Fruit fly (Drosophila melanogaster) whole organism, embryonic: ENCODE measurements around the gene Srg3.

Experiments used
- Bgb ChIP-seq: fragments of 200-800 bp; sonication (Bioruptor generic); IDR thresholded peaks from 2 replicates; pipeline ENCODE4 v1.3.6; 2022; ENCODE audit warnings: missing biosample characterization, missing genetic modification characterization; ENCODE audit not compliant: partially characterized antibody
- CG10274 ChIP-seq: fragments of 200-800 bp; sonication (Bioruptor generic); optimal IDR thresholded peaks from 3 replicates; lab custom pipeline; 2017; ENCODE audit warnings: missing biosample characterization, mild to moderate bottlenecking, missing genetic modification characterization
- CG11723 ChIP-seq: fragments of 200-800 bp; sonication (Bioruptor generic); optimal IDR thresholded peaks from 2 replicates; lab custom pipeline; 2017; ENCODE audit warnings: missing biosample characterization, mild to moderate bottlenecking, missing genetic modification characterization
- CG12391 ChIP-seq: fragments of 200-800 bp; sonication (Bioruptor generic); optimal IDR thresholded peaks from 3 replicates; lab custom pipeline; 2018; ENCODE audit warnings: missing biosample characterization, mild to moderate bottlenecking, missing genetic modification characterization, moderate library complexity
- CG13287 ChIP-seq: fragments of 200-800 bp; sonication (Bioruptor generic); IDR thresholded peaks from 2 replicates; pipeline ENCODE4 v1.3.6; 2022; ENCODE audit warnings: missing biosample characterization, missing genetic modification characterization; ENCODE audit not compliant: partially characterized antibody
- CG17912 ChIP-seq: fragments of 200-800 bp; sonication (Bioruptor generic); optimal IDR thresholded peaks from 2 replicates; lab custom pipeline; 2018; ENCODE audit warnings: missing biosample characterization, mild to moderate bottlenecking, missing genetic modification characterization
- CG18262 ChIP-seq: fragments of 200-800 bp; optimal IDR thresholded peaks from 3 replicates; lab custom pipeline; 2019; ENCODE audit warnings: missing biosample characterization, mild to moderate bottlenecking, missing genetic modification characterization, moderate library complexity
- CG1832 ChIP-seq: fragments of 200-800 bp; sonication (Bioruptor generic); optimal IDR thresholded peaks from 2 replicates; lab custom pipeline; 2017; ENCODE audit warnings: missing biosample characterization, mild to moderate bottlenecking, missing genetic modification characterization, inconsistent platforms
- CG18476 ChIP-seq: fragments of 200-800 bp; sonication (Bioruptor generic); optimal IDR thresholded peaks from 2 replicates; lab custom pipeline; 2016; ENCODE audit warnings: missing biosample characterization, mild to moderate bottlenecking, missing genetic modification characterization
- CG18764 ChIP-seq: fragments of 200-800 bp; sonication (Bioruptor generic); optimal IDR thresholded peaks from 3 replicates; lab custom pipeline; 2016; ENCODE audit warnings: missing biosample characterization, missing genetic modification characterization
- CG2116 ChIP-seq: fragments of 200-800 bp; sonication (Bioruptor generic); optimal IDR thresholded peaks from 3 replicates; lab custom pipeline; 2018; ENCODE audit warnings: missing biosample characterization, mild to moderate bottlenecking, missing genetic modification characterization
- CG2889 ChIP-seq: fragments of 200-800 bp; sonication (Bioruptor generic); IDR thresholded peaks from 3 replicates; pipeline ENCODE4 v1.3.6; 2022; ENCODE audit warnings: missing biosample characterization, missing genetic modification characterization
- CG4328 ChIP-seq: fragments of 200-800 bp; sonication (Bioruptor generic); optimal IDR thresholded peaks from 3 replicates; lab custom pipeline; 2017; ENCODE audit warnings: missing biosample characterization, missing genetic modification reagents, missing genetic modification characterization
- CG6254 ChIP-seq: fragments of 200-800 bp; sonication (Bioruptor generic); optimal IDR thresholded peaks from 3 replicates; lab custom pipeline; 2017; ENCODE audit warnings: mild to moderate bottlenecking, missing biosample characterization, missing genetic modification reagents, missing genetic modification characterization
- CG6683 ChIP-seq: fragments of 200-800 bp; sonication (Bioruptor generic); optimal IDR thresholded peaks from 2 replicates; lab custom pipeline; 2017; ENCODE audit warnings: missing biosample characterization, mild to moderate bottlenecking, missing genetic modification characterization, missing genetic modification reagents
- CG6854 ChIP-seq: fragments of 200-800 bp; sonication (Bioruptor generic); optimal IDR thresholded peaks from 3 replicates; lab custom pipeline; 2017; ENCODE audit warnings: missing biosample characterization, mild to moderate bottlenecking, missing genetic modification characterization
- CrebB ChIP-seq: fragments of 200-800 bp; sonication (Bioruptor generic); optimal IDR thresholded peaks from 3 replicates; lab custom pipeline; 2018; ENCODE audit warnings: missing biosample characterization, mild to moderate bottlenecking, missing genetic modification characterization
- Drgx ChIP-seq: fragments of 200-800 bp; sonication (Bioruptor generic); IDR thresholded peaks from 2 replicates; pipeline ENCODE4 v1.3.6; 2022; ENCODE audit warnings: missing biosample characterization, missing genetic modification characterization
- Jarid2 ChIP-seq: fragments of 200-800 bp; sonication (Bioruptor generic); optimal IDR thresholded peaks from 3 replicates; lab custom pipeline; 2017; ENCODE audit warnings: mild to moderate bottlenecking, missing biosample characterization, missing genetic modification reagents, missing genetic modification characterization
- Lim3 ChIP-seq: fragments of 200-800 bp; sonication (Bioruptor generic); IDR thresholded peaks from 2 replicates; pipeline ENCODE4 v1.3.6; 2022; ENCODE audit warnings: missing biosample characterization, missing genetic modification characterization
- Lpt ChIP-seq: fragments of >200 bp; optimal IDR thresholded peaks from 2 replicates; lab custom pipeline; 2018; ENCODE audit warnings: missing biosample characterization, missing genetic modification characterization
- MBD-R2 ChIP-seq: fragments of 200-800 bp; sonication (Bioruptor generic); IDR thresholded peaks from 2 replicates; pipeline ENCODE4 v1.3.6; 2022; ENCODE audit warnings: missing biosample characterization, missing genetic modification characterization
- Max ChIP-seq: fragments of 200-800 bp; sonication (Bioruptor generic); optimal IDR thresholded peaks from 2 replicates; lab custom pipeline; 2016; ENCODE audit warnings: missing biosample characterization, mild to moderate bottlenecking, missing genetic modification characterization
- Med ChIP-seq: fragments of 200-800 bp; sonication (Bioruptor generic); peaks from one replicate; lab custom pipeline; 2016; ENCODE audit warnings: missing biosample characterization, missing genetic modification characterization, mild to moderate bottlenecking, inconsistent platforms, moderate library complexity
- Myb ChIP-seq: fragments of 200-800 bp; sonication (Bioruptor generic); optimal IDR thresholded peaks from 2 replicates; lab custom pipeline; 2016; ENCODE audit warnings: missing biosample characterization, missing genetic modification characterization
- NC2α ChIP-seq: fragments of 200-800 bp; sonication (Bioruptor generic); optimal IDR thresholded peaks from 2 replicates; lab custom pipeline; 2016; ENCODE audit warnings: missing biosample characterization, missing genetic modification characterization
- Neu2 ChIP-seq: fragments of 200-800 bp; sonication (Bioruptor generic); optimal IDR thresholded peaks from 3 replicates; lab custom pipeline; 2016; ENCODE audit warnings: missing biosample characterization, missing genetic modification characterization, borderline replicate concordance
- PHDP ChIP-seq: fragments of 200-800 bp; sonication (Bioruptor generic); optimal IDR thresholded peaks from 3 replicates; lab custom pipeline; 2018; ENCODE audit warnings: missing biosample characterization, mild to moderate bottlenecking, missing genetic modification characterization, moderate library complexity
- Rfx ChIP-seq: fragments of 200-800 bp; sonication (Bioruptor generic); IDR thresholded peaks from 2 replicates; pipeline ENCODE4 v1.3.6; 2022; ENCODE audit warnings: missing biosample characterization, missing genetic modification characterization
- Xbp1 ChIP-seq: fragments of 200-800 bp; sonication (Bioruptor generic); optimal IDR thresholded peaks from 3 replicates; lab custom pipeline; 2016; ENCODE audit warnings: missing biosample characterization, mild to moderate bottlenecking, missing genetic modification characterization
- YL-1 ChIP-seq: fragments of 200-800 bp; sonication (Bioruptor generic); optimal IDR thresholded peaks from 3 replicates; lab custom pipeline; 2017; ENCODE audit warnings: missing biosample characterization, mild to moderate bottlenecking, missing genetic modification characterization
- al ChIP-seq: fragments of 200-800 bp; sonication (Bioruptor generic); IDR thresholded peaks from 2 replicates; pipeline ENCODE4 v1.3.6; 2022; ENCODE audit warnings: missing biosample characterization, missing genetic modification characterization
- caup ChIP-seq: fragments of 200-800 bp; sonication (Bioruptor generic); optimal IDR thresholded peaks from 3 replicates; lab custom pipeline; 2017; ENCODE audit warnings: missing biosample characterization, mild to moderate bottlenecking, missing genetic modification characterization, moderate library complexity; ENCODE audit not compliant: severe bottlenecking
- chm ChIP-seq: fragments of 200-800 bp; sonication (Bioruptor generic); IDR thresholded peaks from 2 replicates; pipeline ENCODE4 v1.3.6; 2022; ENCODE audit warnings: missing biosample characterization, missing genetic modification characterization
- dmrt11E ChIP-seq: fragments of 200-800 bp; sonication (Bioruptor generic); optimal IDR thresholded peaks from 3 replicates; lab custom pipeline; 2018; ENCODE audit warnings: missing biosample characterization, mild to moderate bottlenecking, missing genetic modification characterization, moderate library complexity
- dysf ChIP-seq: fragments of 200-800 bp; sonication (Bioruptor generic); IDR thresholded peaks from 3 replicates; pipeline ENCODE4 v1.3.6; 2022; ENCODE audit warnings: missing biosample characterization, missing genetic modification characterization
- grau ChIP-seq: fragments of 200-800 bp; optimal IDR thresholded peaks from 3 replicates; lab custom pipeline; 2019; ENCODE audit warnings: missing biosample characterization, mild to moderate bottlenecking, missing genetic modification characterization, moderate library complexity
- kay ChIP-seq: fragments of 200-800 bp; sonication (Bioruptor generic); optimal IDR thresholded peaks from 2 replicates; lab custom pipeline; 2016; ENCODE audit warnings: missing biosample characterization, missing genetic modification characterization
- lbe ChIP-seq: fragments of 200-800 bp; sonication (Bioruptor generic); optimal IDR thresholded peaks from 2 replicates; lab custom pipeline; 2016; ENCODE audit warnings: missing biosample characterization, mild to moderate bottlenecking, missing genetic modification characterization
- nerfin-2 ChIP-seq: fragments of 200-800 bp; sonication (Bioruptor generic); IDR thresholded peaks from 2 replicates; pipeline ENCODE4 v1.3.6; 2022; ENCODE audit warnings: missing biosample characterization, missing genetic modification characterization; ENCODE audit not compliant: partially characterized antibody
- org-1 ChIP-seq: fragments of 200-800 bp; sonication (Bioruptor generic); optimal IDR thresholded peaks from 2 replicates; lab custom pipeline; 2017; ENCODE audit warnings: missing biosample characterization, missing genetic modification characterization
- pho ChIP-seq: fragments of 200-800 bp; sonication (Bioruptor generic); optimal IDR thresholded peaks from 2 replicates; lab custom pipeline; 2016; ENCODE audit warnings: missing biosample characterization, missing genetic modification characterization
- pita ChIP-seq: fragments of 200-800 bp; sonication (Bioruptor generic); optimal IDR thresholded peaks from 2 replicates; lab custom pipeline; 2017; ENCODE audit warnings: missing biosample characterization, mild to moderate bottlenecking, missing genetic modification characterization
- sim ChIP-seq: fragments of 200-800 bp; sonication (Bioruptor generic); IDR thresholded peaks from 2 replicates; pipeline ENCODE4 v1.3.6; 2022; ENCODE audit warnings: missing biosample characterization, missing genetic modification characterization
- sna ChIP-seq: fragments of 200-800 bp; sonication (Bioruptor generic); IDR thresholded peaks from 2 replicates; pipeline ENCODE4 v1.3.6; 2022; ENCODE audit warnings: missing biosample characterization, missing genetic modification characterization; ENCODE audit not compliant: partially characterized antibody
- tap ChIP-seq: fragments of 200-800 bp; optimal IDR thresholded peaks from 3 replicates; lab custom pipeline; 2019; ENCODE audit warnings: missing biosample characterization, mild to moderate bottlenecking, missing genetic modification characterization, moderate library complexity
- trem ChIP-seq: fragments of 200-800 bp; optimal IDR thresholded peaks from 3 replicates; lab custom pipeline; 2019; ENCODE audit warnings: missing biosample characterization, mild to moderate bottlenecking, missing genetic modification characterization, moderate library complexity
- unpg ChIP-seq: fragments of 200-800 bp; sonication (Bioruptor generic); optimal IDR thresholded peaks from 3 replicates; lab custom pipeline; 2018; ENCODE audit warnings: missing biosample characterization, mild to moderate bottlenecking, missing genetic modification characterization, moderate library complexity
- zen ChIP-seq: fragments of 200-800 bp; sonication (Bioruptor generic); optimal IDR thresholded peaks from 3 replicates; lab custom pipeline; 2018; ENCODE audit warnings: missing biosample characterization, mild to moderate bottlenecking, missing genetic modification characterization, moderate library complexity

Gene Srg3

DNA sequence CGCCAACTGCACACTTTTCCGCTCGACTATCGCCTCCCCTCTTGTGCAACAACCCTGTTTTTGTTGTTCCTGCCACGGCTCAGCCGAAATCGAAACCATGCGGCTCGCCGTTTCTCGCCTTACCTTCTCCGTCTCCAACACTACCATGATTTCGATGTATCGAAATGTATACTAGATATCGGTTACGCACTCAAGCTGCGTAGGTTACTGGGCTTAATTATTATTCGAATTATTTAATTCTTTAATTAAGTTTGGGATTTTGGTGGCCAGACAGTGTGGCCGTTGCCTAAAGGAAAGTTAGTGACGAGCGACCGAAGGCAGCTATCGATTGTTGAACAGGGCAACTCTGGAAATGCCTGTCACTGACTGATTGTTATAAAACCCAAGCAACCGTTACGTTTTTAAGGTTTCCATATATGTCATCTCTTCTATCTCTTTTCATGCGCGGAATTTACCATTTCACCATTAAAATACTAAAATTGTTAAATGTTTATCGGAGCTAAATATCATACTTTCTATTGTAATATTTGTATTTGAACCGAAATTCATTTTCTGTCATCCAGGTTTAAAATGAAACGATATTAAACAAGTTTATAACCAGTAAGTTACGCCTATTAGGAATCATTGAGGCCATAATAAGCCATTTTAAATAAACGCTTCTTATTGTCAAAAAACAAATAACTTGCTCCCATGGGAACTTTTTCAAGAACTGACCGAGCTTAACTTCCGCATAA lies 40.7 kb upstream of the Srg3 start, which contains the start of gene eIF4E1 (continued):
- TF ChIP-seq PHDP, result no peak
- no peak for TF ChIP-seq CG6683
- TF ChIP-seq CG18262, result peak; percentile 0
- no peak for TF ChIP-seq Jarid2 (GFP tag; lab: Kevin White, UChicago)
- TF ChIP-seq al (GFP tag; lab: Robert Waterston, UW), result no peak
- no peak for TF ChIP-seq tap (tag; lab: Kevin White, UChicago)
- TF ChIP-seq MBD-R2 (GFP tag; lab: Robert Waterston, UW), result peak; percentile 78
- peak; percentile 46 for TF ChIP-seq Xbp1
- TF ChIP-seq Lim3 (GFP tag; lab: Robert Waterston, UW), result no peak
- peak; percentile 38 for TF ChIP-seq CG12391
- no peak for TF ChIP-seq CG18476
- peak; percentile 60 for TF ChIP-seq Max (GFP tag; lab: Kevin White, UChicago)
- peak; percentile 23 for TF ChIP-seq kay (GFP tag; lab: Kevin White, UChicago)
- no peak for TF ChIP-seq CG6854 (GFP tag; lab: Kevin White, UChicago)
- no peak for TF ChIP-seq sna
- no peak for TF ChIP-seq org-1 (GFP tag; lab: Kevin White, UChicago)
- TF ChIP-seq sim, result no peak
- TF ChIP-seq unpg (GFP tag; lab: Kevin White, UChicago), result no peak
- TF ChIP-seq trem (tag; lab: Kevin White, UChicago), result peak; percentile 57
- TF ChIP-seq CrebB (tag; lab: Kevin White, UChicago), result no peak
- no peak for TF ChIP-seq chm (GFP tag; lab: Robert Waterston, UW)
- no peak for TF ChIP-seq dmrt11E
- no peak for TF ChIP-seq pho (GFP tag; lab: Kevin White, UChicago)
- peak; percentile 61 for TF ChIP-seq YL-1
- no peak for TF ChIP-seq caup (GFP tag; lab: Kevin White, UChicago)
- TF ChIP-seq CG17912, result peak; percentile 29
- TF ChIP-seq pita (GFP tag; lab: Kevin White, UChicago), result no peak
- no peak for TF ChIP-seq Neu2 (GFP tag; lab: Kevin White, UChicago)
- TF ChIP-seq CG4328 (GFP tag; lab: Kevin White, UChicago), result no peak
- TF ChIP-seq NC2α, result no peak
- TF ChIP-seq Med, result peak; percentile 74
- TF ChIP-seq CG1832 (GFP tag; lab: Kevin White, UChicago), result no peak
- TF ChIP-seq grau (tag; lab: Kevin White, UChicago), result no peak
- peak; percentile 30 for TF ChIP-seq zen (tag; lab: Kevin White, UChicago)
- TF ChIP-seq CG10274 (GFP tag; lab: Kevin White, UChicago), result no peak
- TF ChIP-seq CG13287, result peak; percentile 80
- TF ChIP-seq dysf, result no peak
- TF ChIP-seq CG2116 (GFP tag; lab: Kevin White, UChicago), result peak; percentile 98
- peak; percentile 100 for TF ChIP-seq Myb (GFP tag; lab: Kevin White, UChicago)
- no peak for TF ChIP-seq CG18764 (GFP tag; lab: Kevin White, UChicago)
- 0 out of 2 replicates have a peak, but pooled peaks have one; percentile 42 for TF ChIP-seq nerfin-2
- peak; percentile 86 for TF ChIP-seq Bgb (GFP tag; lab: Robert Waterston, UW)
- no peak for TF ChIP-seq Lpt (GFP tag; lab: Kevin White, UChicago)
- no peak for TF ChIP-seq lbe (GFP tag; lab: Kevin White, UChicago)
- TF ChIP-seq CG11723, result no peak
- no peak for TF ChIP-seq CG6254 (GFP tag; lab: Kevin White, UChicago)
- peak; percentile 65 for TF ChIP-seq Rfx (GFP tag; lab: Robert Waterston, UW)
- TF ChIP-seq Drgx (GFP tag; lab: Robert Waterston, UW), result no peak
- no peak for TF ChIP-seq CG2889 (GFP tag; lab: Robert Waterston, UW)
